Worm (Caenorhabditis elegans) whole organism, L4 larva: Measurements from ENCODE around the gene clec-172.
A peak's percentile ranks its signal among the peaks of the same experiment; 100 is the strongest.

Experiments used
- F10B5.3 ChIP-seq: sonication (generic microtip); optimal IDR thresholded peaks from 2 replicates; lab custom pipeline; 2016; ENCODE audit warnings: mild to moderate bottlenecking, missing genetic modification characterization, missing compliant biosample characterization
- F26F4.8 ChIP-seq: fragments of 200-800 bp; sonication (Bioruptor generic); conservative IDR thresholded peaks from 2 replicates; pipeline ENCODE4 v1.3.6; 2022; ENCODE audit warnings: missing genetic modification characterization, missing compliant biosample characterization
- R02D3.7 ChIP-seq: fragments of 150-350 bp; sonication (generic microtip); optimal IDR thresholded peaks from 3 replicates; lab custom pipeline; 2014; ENCODE audit warnings: missing biosample characterization, missing genetic modification characterization
- T20F7.1 ChIP-seq: fragments of 200-800 bp; sonication (Bioruptor generic); optimal IDR thresholded peaks from 2 replicates; lab custom pipeline; 2018; ENCODE audit warnings: mild to moderate bottlenecking, missing genetic modification characterization, missing compliant biosample characterization
- ZK337.2 ChIP-seq: fragments of 200-800 bp; sonication (Bioruptor generic); IDR thresholded peaks from 2 replicates; pipeline ENCODE4 v1.3.6; 2022; ENCODE audit warnings: missing genetic modification reagents, missing genetic modification characterization, missing compliant biosample characterization
- aha-1 ChIP-seq: fragments of 150-350 bp; peaks from one replicate; lab custom pipeline; 2014; ENCODE audit warnings: missing biosample characterization, missing genetic modification characterization
- ama-1 ChIP-seq: fragments of 150-350 bp; optimal IDR thresholded peaks from 2 replicates; lab custom pipeline; 2014; ENCODE audit warnings: inconsistent platforms, mixed read lengths
- ceh-28 ChIP-seq: fragments of 150-350 bp; optimal IDR thresholded peaks from 2 replicates; lab custom pipeline; 2014; ENCODE audit warnings: missing biosample characterization, missing genetic modification reagents, missing genetic modification characterization
- ceh-62 ChIP-seq: sonication (generic microtip); optimal IDR thresholded peaks from 2 replicates; lab custom pipeline; 2017; ENCODE audit warnings: missing biosample characterization, missing genetic modification characterization
- ceh-82 ChIP-seq: sonication (generic microtip); optimal IDR thresholded peaks from 2 replicates; lab custom pipeline; 2017; ENCODE audit warnings: missing biosample characterization, missing genetic modification characterization
- ces-1 ChIP-seq: fragments of 150-350 bp; sonication (generic microtip); optimal IDR thresholded peaks from 4 replicates; lab custom pipeline; 2014; ENCODE audit warnings: missing biosample characterization, missing genetic modification reagents, missing genetic modification characterization
- ctbp-1 ChIP-seq: fragments of 200-800 bp; sonication (Bioruptor generic); IDR thresholded peaks from 2 replicates; pipeline ENCODE4 v1.3.6; 2022; ENCODE audit warnings: missing genetic modification reagents, missing genetic modification characterization, missing compliant biosample characterization
- daf-12 ChIP-seq: fragments of 150-350 bp; optimal IDR thresholded peaks from 2 replicates; lab custom pipeline; 2014; ENCODE audit warnings: missing biosample characterization, missing genetic modification reagents, missing genetic modification characterization
- daf-16 ChIP-seq, 3 experiments: sonication (generic microtip); optimal IDR thresholded peaks; 2 replicates each; lab custom pipeline; 2016 to 2017; ENCODE audit warnings: missing genetic modification characterization in 3 of 3, missing genetic modification reagents in 3 of 3, mild to moderate bottlenecking in 2 of 3, missing compliant biosample characterization in 2 of 3, missing biosample characterization in 1 of 3, moderate library complexity in 1 of 3
- dpl-1 ChIP-seq: fragments of 150-350 bp; optimal IDR thresholded peaks from 2 replicates; lab custom pipeline; 2014; ENCODE audit warnings: missing biosample characterization, missing genetic modification reagents, missing genetic modification characterization
- gei-8 ChIP-seq: fragments of 200-800 bp; sonication (Bioruptor generic); optimal IDR thresholded peaks from 2 replicates; lab custom pipeline; 2018; ENCODE audit warnings: mild to moderate bottlenecking, missing genetic modification characterization, missing compliant biosample characterization
- hlh-30 ChIP-seq: sonication (generic microtip); optimal IDR thresholded peaks from 2 replicates; lab custom pipeline; 2017; ENCODE audit warnings: antibody characterized with exemption, mild to moderate bottlenecking, missing genetic modification characterization, missing compliant biosample characterization; ENCODE audit not compliant: insufficient read depth
- lin-38 ChIP-seq: fragments of 200-800 bp; sonication (Bioruptor generic); IDR thresholded peaks from 2 replicates; pipeline ENCODE4 v1.3.6; 2022; ENCODE audit warnings: missing genetic modification reagents, missing genetic modification characterization, missing compliant biosample characterization
- lsy-2 ChIP-seq, 2 experiments: fragments of 150-350 bp in 1 of 2; sonication (generic microtip) in 1 of 2; optimal IDR thresholded peaks; 2 replicates each; lab custom pipeline; 2014 to 2017; ENCODE audit warnings: missing biosample characterization in 2 of 2, missing genetic modification characterization in 2 of 2
- madf-5 ChIP-seq, 2 experiments: fragments of 200-800 bp; sonication (Bioruptor generic); IDR thresholded peaks; 2 replicates each; pipeline ENCODE4 v1.3.6; 2022; ENCODE audit warnings: missing compliant biosample characterization in 2 of 2, missing genetic modification characterization in 2 of 2
- madf-9 ChIP-seq: fragments of 200-800 bp; sonication (Bioruptor generic); conservative IDR thresholded peaks from 2 replicates; pipeline ENCODE4 v1.3.6; 2022; ENCODE audit warnings: missing genetic modification reagents, missing genetic modification characterization, missing compliant biosample characterization
- mes-2 ChIP-seq: sonication (generic microtip); optimal IDR thresholded peaks from 2 replicates; lab custom pipeline; 2016; ENCODE audit warnings: missing genotype, mild to moderate bottlenecking, missing genetic modification characterization, missing compliant biosample characterization; ENCODE audit not compliant: poor library complexity, severe bottlenecking
- mxl-3 ChIP-seq: fragments of 200-800 bp; sonication (Bioruptor generic); optimal IDR thresholded peaks from 2 replicates; lab custom pipeline; 2018; ENCODE audit warnings: mild to moderate bottlenecking, missing genetic modification characterization, missing compliant biosample characterization
- nhr-10 ChIP-seq: fragments of 150-350 bp; optimal IDR thresholded peaks from 2 replicates; lab custom pipeline; 2014; ENCODE audit warnings: missing biosample characterization, missing genetic modification characterization
- nhr-102 ChIP-seq: sonication (generic microtip); optimal IDR thresholded peaks from 2 replicates; lab custom pipeline; 2016; ENCODE audit warnings: mild to moderate bottlenecking, missing genetic modification characterization, moderate library complexity, missing compliant biosample characterization
- nhr-11 ChIP-seq: fragments of 150-350 bp; optimal IDR thresholded peaks from 2 replicates; lab custom pipeline; 2014; ENCODE audit warnings: missing biosample characterization, missing genetic modification characterization
- nhr-111 ChIP-seq: fragments of 200-800 bp; sonication (Bioruptor generic); optimal IDR thresholded peaks from 2 replicates; lab custom pipeline; 2018; ENCODE audit warnings: mild to moderate bottlenecking, missing genetic modification characterization, missing compliant biosample characterization
- nhr-237 ChIP-seq: sonication (generic microtip); optimal IDR thresholded peaks from 2 replicates; lab custom pipeline; 2017; ENCODE audit warnings: missing biosample characterization, missing genetic modification characterization
- nhr-25 ChIP-seq: sonication (generic microtip); optimal IDR thresholded peaks from 2 replicates; lab custom pipeline; 2017; ENCODE audit warnings: missing genetic modification characterization, mild to moderate bottlenecking, missing compliant biosample characterization, antibody characterized with exemption, moderate library complexity, borderline replicate concordance; ENCODE audit not compliant: insufficient read depth
- nhr-28 ChIP-seq: fragments of 150-350 bp; optimal IDR thresholded peaks from 2 replicates; lab custom pipeline; 2014; ENCODE audit warnings: missing biosample characterization, missing genetic modification characterization
- nhr-76 ChIP-seq: fragments of 150-350 bp; optimal IDR thresholded peaks from 2 replicates; lab custom pipeline; 2014; ENCODE audit warnings: missing biosample characterization, missing genetic modification characterization
- pha-4 ChIP-seq, 2 experiments: fragments of 150-350 bp in 1 of 2; fragments of 200-800 bp in 1 of 2; sonication (Bioruptor generic) in 1 of 2; IDR thresholded peaks in 1 of 2; optimal IDR thresholded peaks in 1 of 2; 2 replicates each; pipeline versions ENCODE4 v1.3.6 to Lab custom; 2014 to 2022; ENCODE audit warnings: missing genetic modification characterization in 2 of 2, missing genetic modification reagents in 2 of 2, missing biosample characterization in 1 of 2, missing compliant biosample characterization in 1 of 2
- php-3 ChIP-seq: fragments of 200-800 bp; sonication (Bioruptor generic); IDR thresholded peaks from 2 replicates; pipeline ENCODE4 v1.3.6; 2022; ENCODE audit warnings: missing genetic modification reagents, missing genetic modification characterization, missing compliant biosample characterization
- pqm-1 ChIP-seq: sonication (generic microtip); optimal IDR thresholded peaks from 2 replicates; lab custom pipeline; 2017; ENCODE audit warnings: missing biosample characterization, missing genetic modification characterization
- rbr-2 ChIP-seq: sonication (generic microtip); optimal IDR thresholded peaks from 2 replicates; lab custom pipeline; 2016; ENCODE audit warnings: missing genotype, missing genetic modification characterization, missing compliant biosample characterization
- skn-1 ChIP-seq: fragments of 150-350 bp; optimal IDR thresholded peaks from 2 replicates; lab custom pipeline; 2014; ENCODE audit warnings: missing biosample characterization, missing genetic modification characterization
- snpc-4 ChIP-seq: fragments of 150-350 bp; optimal IDR thresholded peaks from 2 replicates; lab custom pipeline; 2014; ENCODE audit warnings: missing biosample characterization, missing genetic modification characterization
- spr-1 ChIP-seq: sonication (generic microtip); optimal IDR thresholded peaks from 2 replicates; lab custom pipeline; 2016; ENCODE audit warnings: mild to moderate bottlenecking, missing genetic modification characterization, missing compliant biosample characterization
- tag-97 ChIP-seq: fragments of 200-800 bp; sonication (Bioruptor generic); IDR thresholded peaks from 2 replicates; pipeline ENCODE4 v1.3.6; 2022; ENCODE audit warnings: missing genetic modification characterization, missing compliant biosample characterization
- tra-1 ChIP-seq: fragments of 200-800 bp; sonication (Bioruptor generic); IDR thresholded peaks from 2 replicates; pipeline ENCODE4 v1.3.6; 2022; ENCODE audit warnings: missing genetic modification reagents, missing genetic modification characterization, missing compliant biosample characterization
- vab-7 ChIP-seq: fragments of 200-800 bp; sonication (Bioruptor generic); IDR thresholded peaks from 2 replicates; pipeline ENCODE4 v1.3.6; 2022; ENCODE audit warnings: missing genetic modification reagents, missing genetic modification characterization, missing compliant biosample characterization
- zag-1 ChIP-seq: fragments of 150-350 bp; optimal IDR thresholded peaks from 2 replicates; lab custom pipeline; 2014; ENCODE audit warnings: missing biosample characterization, missing genetic modification characterization
- zip-2 ChIP-seq: fragments of 150-350 bp; optimal IDR thresholded peaks from 2 replicates; lab custom pipeline; 2014; ENCODE audit warnings: missing biosample characterization, missing genetic modification characterization
- ztf-11 ChIP-seq: fragments of 150-350 bp; optimal IDR thresholded peaks from 2 replicates; lab custom pipeline; 2014; ENCODE audit warnings: missing biosample characterization, missing genetic modification characterization

clec-172 gene

ce11 chrIV:1550578-1550977 lies 34.2 kb upstream of the clec-172 start, which contains the start of gene tag-244:
Gene tag-244, plus strand, starts transcription at chrIV:1550878.
- TF ChIP-seq tra-1 (GFP tag; lab: Robert Waterston, UW) (no peak), lin-38 (GFP tag; lab: Robert Waterston, UW) (no peak), nhr-10 (tag; lab: Kevin White, UChicago) (no peak), pqm-1 (tag; lab: Kevin White, UChicago) (peak; percentile 56), nhr-237 (no peak), daf-16 (GFP tag; optimal IDR thresholded peaks at IDR 0.05; lab: Kevin White, UChicago) (no peak), daf-16 (tag; optimal IDR thresholded peaks at IDR 0.05; lab: Kevin White, UChicago) (peak; percentile 6), php-3 (GFP tag; lab: Robert Waterston, UW) (no peak), nhr-28 (tag; lab: Kevin White, UChicago) (peak; percentile 9)
- TF ChIP-seq, all 104 proteins: peak for 3

DNA sequence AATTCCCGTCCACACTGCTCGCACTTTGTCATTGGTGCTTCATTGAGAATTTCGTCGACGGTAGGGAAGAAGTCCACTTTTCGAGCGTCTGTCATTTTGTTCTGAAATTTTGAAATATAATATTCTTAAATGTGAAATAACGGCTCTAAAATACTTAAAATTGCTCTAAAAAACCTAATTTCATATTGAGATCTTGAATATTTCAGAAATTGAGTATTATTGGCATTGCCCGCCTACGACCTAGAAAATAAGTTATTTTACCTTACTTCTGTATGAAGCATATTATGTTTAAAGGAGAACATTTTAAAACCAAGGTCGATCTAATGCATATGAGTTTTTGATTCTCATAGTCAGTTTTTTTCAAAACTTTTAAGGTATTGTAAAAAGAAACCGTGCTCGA lies 33.7 kb upstream of the clec-172 start, which contains the start of gene C34H4.5:
C34H4.5 (minus strand) TSS at position 101 of the 400 bp plus-strand sequence.
- TF ChIP-seq ceh-82 (tag; lab: Kevin White, UChicago) (no peak), F26F4.8 (GFP tag; lab: Robert Waterston, UW) (no peak), hlh-30 (no peak), daf-12 (tag; lab: Kevin White, UChicago) (no peak), vab-7 (GFP tag; lab: Robert Waterston, UW) (no peak), nhr-237 (no peak), zag-1 (tag; lab: Kevin White, UChicago) (no peak), T20F7.1 (GFP tag; lab: Kevin White, UChicago) (no peak), ZK337.2 (GFP tag; lab: Robert Waterston, UW) (no peak), skn-1 (tag; lab: Kevin White, UChicago) (no peak), madf-5 (GFP tag; IDR thresholded peaks at IDR 0.05; lab: Robert Waterston, UW) (no peak), dpl-1 (GFP tag; lab: Kevin White, UChicago) (no peak), R02D3.7 (tag; lab: Kevin White, UChicago) (no peak), tag-97 (no peak), spr-1 (no peak), nhr-11 (tag; lab: Kevin White, UChicago) (no peak), aha-1 (tag; lab: Kevin White, UChicago) (no peak), zip-2 (tag; lab: Kevin White, UChicago) (no peak), gei-8 (GFP tag; lab: Kevin White, UChicago) (no peak), ces-1 (GFP tag; lab: Kevin White, UChicago) (no peak)

ce11 chrIV:1549095-1550093 lies 33.0 kb upstream of the clec-172 start:
- TF ChIP-seq nhr-25 (tag; lab: Kevin White, UChicago) (no peak), aha-1 (tag; lab: Kevin White, UChicago) (peak; percentile 84), lsy-2 (tag; optimal IDR thresholded peaks at IDR 0.05; lab: Kevin White, UChicago) (no peak), nhr-76 (no peak), nhr-111 (GFP tag; lab: Kevin White, UChicago) (peak; percentile 9), snpc-4 (tag; lab: Kevin White, UChicago) (no peak), ctbp-1 (no peak), nhr-102 (tag; lab: Kevin White, UChicago) (no peak), F10B5.3 (tag; lab: Kevin White, UChicago) (no peak), ces-1 (GFP tag; lab: Kevin White, UChicago) (no peak), ceh-62 (tag; lab: Kevin White, UChicago) (no peak), rbr-2 (tag; lab: Kevin White, UChicago) (peak; percentile 41), madf-9 (no peak), mes-2 (peak; percentile 5), tra-1 (GFP tag; lab: Robert Waterston, UW) (0 out of 2 replicates have a peak, but pooled peaks have one; percentile 17), spr-1 (no peak), nhr-28 (tag; lab: Kevin White, UChicago) (no peak), madf-5 (GFP tag; IDR thresholded peaks at IDR 0.05; lab: Robert Waterston, UW) (peak in 1 of 2 experiments; percentile 100; a peak in 2 of 4 replicates), ama-1 (lab: Kevin White, UChicago) (peak; percentile 85), pha-4 (GFP tag; IDR thresholded peaks at IDR 0.05; lab: Robert Waterston, UW) (peak; percentile 83; the same call in 1 of the 2 replicates), pha-4 (tag; optimal IDR thresholded peaks at IDR 0.05; lab: Kevin White, UChicago) (no peak), nhr-237 (no peak), php-3 (GFP tag; lab: Robert Waterston, UW) (no peak), ztf-11 (tag; lab: Kevin White, UChicago) (no peak), dpl-1 (GFP tag; lab: Kevin White, UChicago) (no peak), mxl-3 (GFP tag; lab: Kevin White, UChicago) (peak; percentile 9), ceh-28 (tag; lab: Kevin White, UChicago) (no peak)
